Worm (Caenorhabditis elegans) whole organism, L3 larva: ENCODE results near the gene com-1.

ENCODE experiments used
- ama-1 ChIP-seq: fragments of 150-350 bp; optimal IDR thresholded peaks from 2 replicates; lab custom pipeline; 2018
- egl-27 ChIP-seq: sonication (generic microtip); optimal IDR thresholded peaks from 4 replicates; lab custom pipeline; 2017; ENCODE audit warnings: missing biosample characterization, missing genetic modification reagents, missing genetic modification characterization
- elt-3 ChIP-seq, 3 experiments: fragments of 150-350 bp in 1 of 3; sonication (generic microtip) in 2 of 3; optimal IDR thresholded peaks; 2 replicates in 2 of 3; 4 replicates in 1 of 3; lab custom pipeline; 2014 to 2017; ENCODE audit warnings: missing biosample characterization in 3 of 3, missing genetic modification characterization in 3 of 3
- lin-39 ChIP-seq: fragments of 150-350 bp; optimal IDR thresholded peaks from 2 replicates; lab custom pipeline; 2018; ENCODE audit warnings: missing biosample characterization, missing genetic modification reagents, missing genetic modification characterization
- nhr-23 ChIP-seq: fragments of 150-350 bp; optimal IDR thresholded peaks from 2 replicates; lab custom pipeline; 2014; ENCODE audit warnings: missing biosample characterization, missing genetic modification reagents, missing genetic modification characterization
- nhr-25 ChIP-seq: sonication (generic microtip); optimal IDR thresholded peaks from 2 replicates; lab custom pipeline; 2017; ENCODE audit warnings: missing biosample characterization, missing genetic modification characterization
- nhr-77 ChIP-seq: fragments of 150-350 bp; optimal IDR thresholded peaks from 2 replicates; lab custom pipeline; 2014; ENCODE audit warnings: missing biosample characterization, missing genetic modification characterization
- snpc-4 ChIP-seq: fragments of 150-350 bp; optimal IDR thresholded peaks from 2 replicates; lab custom pipeline; 2014; ENCODE audit warnings: missing biosample characterization, missing genetic modification characterization

DNA sequence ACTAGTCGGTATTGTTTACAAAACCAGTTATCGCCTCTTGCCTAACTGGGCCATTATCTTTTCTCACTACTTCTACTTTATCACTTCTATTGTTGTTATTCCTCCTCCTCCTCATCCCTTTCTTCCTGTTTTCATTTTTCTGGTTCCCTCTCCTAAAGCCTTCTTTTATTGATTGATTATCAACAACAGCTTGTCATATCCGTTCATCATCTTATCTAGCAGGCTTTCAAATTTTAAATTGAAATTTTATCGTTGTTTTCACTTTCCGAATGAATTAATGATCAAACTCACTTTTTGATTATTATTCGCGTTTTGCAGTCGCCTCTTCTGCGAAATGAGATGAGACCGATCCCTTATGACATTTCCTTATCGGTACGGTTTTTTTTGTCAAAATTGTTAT, 15.0 kb downstream of the com-1 start, which contains the start of gene cut-6:
- no peak for TF ChIP-seq lin-39
- TF ChIP-seq ama-1 (lab: Kevin White, UChicago) = no peak
- peak; percentile 6 for TF ChIP-seq nhr-23 (tag; lab: Kevin White, UChicago)
- TF ChIP-seq snpc-4 (tag; lab: Kevin White, UChicago) = no peak
- no peak for TF ChIP-seq elt-3 (tag; optimal IDR thresholded peaks at IDR 0.05; lab: Kevin White, UChicago)
- no peak for TF ChIP-seq nhr-25
- TF ChIP-seq nhr-77 (tag; lab: Kevin White, UChicago) = no peak
- no peak for TF ChIP-seq egl-27 (tag; lab: Kevin White, UChicago)
